Fruit fly (Drosophila melanogaster) whole organism, embryonic: ENCODE data around the gene CG2182.

Source experiments
- CG10267 ChIP-seq: fragments of 200-800 bp; sonication (Bioruptor generic); optimal IDR thresholded peaks from 2 replicates; lab custom pipeline; 2018; ENCODE audit warnings: missing biosample characterization, mild to moderate bottlenecking, missing genetic modification characterization, moderate library complexity
- CG10959 ChIP-seq: fragments of 200-800 bp; sonication (Bioruptor generic); IDR thresholded peaks from 2 replicates; pipeline ENCODE4 v1.3.6; 2022; ENCODE audit warnings: missing biosample characterization, missing genetic modification characterization
- CG11504 ChIP-seq: fragments of 200-800 bp; sonication (Bioruptor generic); optimal IDR thresholded peaks from 3 replicates; lab custom pipeline; 2019; ENCODE audit warnings: missing biosample characterization, mild to moderate bottlenecking, missing genetic modification characterization, moderate library complexity
- CG11723 ChIP-seq: fragments of 200-800 bp; sonication (Bioruptor generic); optimal IDR thresholded peaks from 2 replicates; lab custom pipeline; 2017; ENCODE audit warnings: missing biosample characterization, mild to moderate bottlenecking, missing genetic modification characterization
- CG14441 ChIP-seq: fragments of 200-800 bp; sonication (Bioruptor generic); IDR thresholded peaks from 2 replicates; pipeline ENCODE4 v1.3.6; 2022; ENCODE audit warnings: missing biosample characterization, missing genetic modification characterization
- CG18262 ChIP-seq: fragments of 200-800 bp; optimal IDR thresholded peaks from 3 replicates; lab custom pipeline; 2019; ENCODE audit warnings: missing biosample characterization, mild to moderate bottlenecking, missing genetic modification characterization, moderate library complexity
- CG32532 ChIP-seq: fragments of 200-800 bp; sonication (Bioruptor generic); IDR thresholded peaks from 2 replicates; pipeline ENCODE4 v1.3.6; 2022; ENCODE audit warnings: missing biosample characterization, missing genetic modification characterization
- CG32772 ChIP-seq: fragments of 200-800 bp; sonication (Bioruptor generic); IDR thresholded peaks from 2 replicates; pipeline ENCODE4 v1.3.6; 2022; ENCODE audit warnings: missing biosample characterization, missing genetic modification characterization
- CG3407 ChIP-seq: fragments of 200-800 bp; sonication (Bioruptor generic); optimal IDR thresholded peaks from 2 replicates; lab custom pipeline; 2018; ENCODE audit warnings: missing biosample characterization, mild to moderate bottlenecking, missing genetic modification characterization
- CG7372 ChIP-seq: fragments of 200-800 bp; sonication (Bioruptor generic); IDR thresholded peaks from 2 replicates; pipeline ENCODE4 v1.3.6; 2022; ENCODE audit warnings: missing biosample characterization, missing genetic modification characterization
- CG9215 ChIP-seq: fragments of 200-800 bp; sonication (Bioruptor generic); IDR thresholded peaks from 2 replicates; pipeline ENCODE4 v1.3.6; 2022; ENCODE audit warnings: missing biosample characterization, missing genetic modification characterization
- CG9876 ChIP-seq: fragments of 200-800 bp; sonication (Bioruptor generic); optimal IDR thresholded peaks from 2 replicates; lab custom pipeline; 2016; ENCODE audit warnings: missing biosample characterization, missing genetic modification characterization
- D19B ChIP-seq: fragments of 200-800 bp; sonication (Bioruptor generic); optimal IDR thresholded peaks from 2 replicates; lab custom pipeline; 2017; ENCODE audit warnings: missing biosample characterization, mild to moderate bottlenecking, missing genetic modification characterization
- Dad ChIP-seq: fragments of 200-800 bp; sonication (Bioruptor generic); optimal IDR thresholded peaks from 3 replicates; lab custom pipeline; 2016; ENCODE audit warnings: missing biosample characterization, missing genetic modification characterization
- Dfd ChIP-seq, 2 experiments: fragments of >200 bp; optimal IDR thresholded peaks; 2 replicates each; lab custom pipeline; 2017; ENCODE audit warnings: missing biosample characterization in 2 of 2, missing genetic modification characterization in 2 of 2
- Dp ChIP-seq: fragments of 200-800 bp; sonication (Bioruptor generic); optimal IDR thresholded peaks from 2 replicates; lab custom pipeline; 2018; ENCODE audit warnings: missing biosample characterization, mild to moderate bottlenecking, missing genetic modification characterization, moderate library complexity
- Drgx ChIP-seq: fragments of 200-800 bp; sonication (Bioruptor generic); IDR thresholded peaks from 2 replicates; pipeline ENCODE4 v1.3.6; 2022; ENCODE audit warnings: missing biosample characterization, missing genetic modification characterization
- Hand ChIP-seq: fragments of 200-800 bp; sonication (Bioruptor generic); optimal IDR thresholded peaks from 2 replicates; lab custom pipeline; 2017; ENCODE audit warnings: mild to moderate bottlenecking, missing biosample characterization, missing genetic modification reagents, missing genetic modification characterization
- Hr51 ChIP-seq, 2 experiments: fragments of 200-800 bp; sonication (Bioruptor generic); optimal IDR thresholded peaks; 2 replicates in 1 of 2; 3 replicates in 1 of 2; lab custom pipeline; 2016 to 2018; ENCODE audit warnings: missing biosample characterization in 2 of 2, missing genetic modification characterization in 2 of 2, mild to moderate bottlenecking in 1 of 2, moderate library complexity in 1 of 2
- MESR4 ChIP-seq: fragments of 200-800 bp; sonication (Bioruptor generic); optimal IDR thresholded peaks from 2 replicates; lab custom pipeline; 2018; ENCODE audit warnings: missing biosample characterization, mild to moderate bottlenecking, missing genetic modification characterization, moderate library complexity
- Meics ChIP-seq: fragments of 200-800 bp; sonication (Bioruptor generic); optimal IDR thresholded peaks from 2 replicates; lab custom pipeline; 2017; ENCODE audit warnings: missing biosample characterization, mild to moderate bottlenecking, missing genetic modification characterization
- Mes4 ChIP-seq: fragments of 200-800 bp; sonication (Bioruptor generic); optimal IDR thresholded peaks from 2 replicates; lab custom pipeline; 2016; ENCODE audit warnings: missing biosample characterization, missing genetic modification characterization
- Six4 ChIP-seq: fragments of 200-800 bp; sonication (Bioruptor generic); optimal IDR thresholded peaks from 2 replicates; lab custom pipeline; 2016; ENCODE audit warnings: missing biosample characterization, missing genetic modification characterization
- br ChIP-seq: fragments of >200 bp; optimal IDR thresholded peaks from 2 replicates; lab custom pipeline; 2017
- crp ChIP-seq, 2 experiments: fragments of 200-800 bp; sonication (Bioruptor generic); optimal IDR thresholded peaks; 2 replicates in 1 of 2; 3 replicates in 1 of 2; lab custom pipeline; 2017; ENCODE audit warnings: missing biosample characterization in 2 of 2, missing genetic modification characterization in 2 of 2, mild to moderate bottlenecking in 1 of 2, moderate library complexity in 1 of 2
- gro ChIP-seq: fragments of 200-800 bp; sonication (Bioruptor generic); optimal IDR thresholded peaks from 2 replicates; lab custom pipeline; 2016; ENCODE audit warnings: missing biosample characterization, missing genetic modification characterization
- nmo ChIP-seq: fragments of 200-800 bp; sonication (Bioruptor generic); optimal IDR thresholded peaks from 2 replicates; lab custom pipeline; 2018; ENCODE audit warnings: missing biosample characterization, mild to moderate bottlenecking, missing genetic modification characterization, moderate library complexity
- ranshi ChIP-seq: fragments of 200-800 bp; sonication (Bioruptor generic); IDR thresholded peaks from 2 replicates; pipeline ENCODE4 v1.3.6; 2022; ENCODE audit warnings: missing biosample characterization, missing genetic modification characterization
- sisA ChIP-seq: fragments of 200-800 bp; sonication (Bioruptor generic); IDR thresholded peaks from 2 replicates; pipeline ENCODE4 v1.3.6; 2022; ENCODE audit warnings: missing biosample characterization, missing genetic modification characterization
- sr ChIP-seq: fragments of 200-800 bp; sonication (Bioruptor generic); IDR thresholded peaks from 3 replicates; pipeline ENCODE4 v1.3.6; 2022; ENCODE audit warnings: missing biosample characterization, missing genetic modification characterization
- yki ChIP-seq: fragments of >200 bp; optimal IDR thresholded peaks from 3 replicates; lab custom pipeline; 2018

Gene CG2182

DNA sequence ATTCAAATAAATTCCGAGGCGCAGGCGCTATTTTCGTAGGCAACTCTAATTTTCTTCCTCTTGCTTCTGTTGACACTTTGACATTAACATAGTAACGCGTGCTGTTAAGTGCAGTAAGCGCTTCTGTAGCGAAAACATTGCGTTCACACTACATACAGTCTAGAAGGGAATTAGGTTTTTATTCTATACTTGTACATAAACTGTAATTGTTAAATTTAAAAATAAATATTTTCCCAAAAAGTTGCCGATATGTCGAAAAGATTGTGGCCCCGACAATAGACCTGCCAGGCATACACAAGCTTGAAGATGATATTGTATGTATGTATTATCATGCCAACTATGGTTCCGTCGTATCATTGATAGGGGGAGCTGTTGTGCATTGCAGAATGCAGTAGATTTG, 53.2 kb downstream of the CG2182 start, which contains the start of gene asl (continued):
- TF ChIP-seq Mes4 (GFP tag; lab: Kevin White, UChicago) (peak; percentile 34), CG9876 (peak; percentile 19), nmo (GFP tag; lab: Kevin White, UChicago) (peak; percentile 81), sisA (GFP tag; lab: Robert Waterston, UW) (peak; percentile 49; the same call in 1 of the 2 replicates), CG10267 (peak; percentile 80), Dp (GFP tag; lab: Kevin White, UChicago) (peak; percentile 84), D19B (GFP tag; lab: Kevin White, UChicago) (no peak), CG11723 (peak; percentile 15), CG3407 (no peak), br (lab: Kevin White, UChicago) (no peak), gro (GFP tag; lab: Kevin White, UChicago) (peak; percentile 51), CG11504 (no peak), MESR4 (GFP tag; lab: Kevin White, UChicago) (peak; percentile 58), Dfd (GFP tag; optimal IDR thresholded peaks at IDR 0.05; lab: Kevin White, UChicago) (peak in 1 of 2 experiments; percentile 78), ranshi (0 out of 2 replicates have a peak, but pooled peaks have one; percentile 15), sr (GFP tag; lab: Robert Waterston, UW) (no peak), CG32532 (GFP tag; lab: Robert Waterston, UW) (peak; percentile 76), CG9215 (GFP tag; lab: Robert Waterston, UW) (peak; percentile 26; the same call in 1 of the 2 replicates), yki (lab: Kevin White, UChicago) (no peak), Drgx (peak; percentile 34; the same call in 1 of the 2 replicates), CG14441 (GFP tag; lab: Robert Waterston, UW) (peak; percentile 58; the same call in 1 of the 2 replicates), Hr51 (GFP tag; optimal IDR thresholded peaks at IDR 0.05; lab: Kevin White, UChicago) (no peak), crp (GFP tag; optimal IDR thresholded peaks at IDR 0.05; lab: Kevin White, UChicago) (peak in 1 of 2 experiments; percentile 41), Dad (GFP tag; lab: Kevin White, UChicago) (peak; percentile 7), CG10959 (GFP tag; lab: Robert Waterston, UW) (no peak), CG32772 (GFP tag; lab: Robert Waterston, UW) (0 out of 2 replicates have a peak, but pooled peaks have one; percentile 11), CG18262 (tag; lab: Kevin White, UChicago) (peak; percentile 61), Six4 (GFP tag; lab: Kevin White, UChicago) (no peak), Meics (peak; percentile 62), CG7372 (GFP tag; lab: Robert Waterston, UW) (peak; percentile 49; the same call in 1 of the 2 replicates), Hand (GFP tag; lab: Kevin White, UChicago) (no peak)
